Worm (Caenorhabditis elegans): ENCODE data around the gene Y66A7A.9.

Gene Y66A7A.9

ce11 chrIII:11581372-11581771, 30.9 kb downstream of the Y66A7A.9 start, which contains the start of the genes Y66D12A.6 and ceh-92 (continued):
- TF ChIP-seq snpc-3.4 (tag; optimal IDR thresholded peaks at IDR 0.05) (peak; percentile 1), nhr-120 (GFP tag; IDR thresholded peaks at IDR 0.05) (no peak), gei-17 (GFP tag; optimal IDR thresholded peaks at IDR 0.05) (no peak)

ce11 chrIII:11580428-11580885, 31.8 kb downstream of the Y66A7A.9 start, which contains the start of gene Y66D12A.7:
Gene Y66D12A.7 (minus strand): TSS chrIII:11580478.
- TF ChIP-seq snpc-4 (GFP tag; optimal IDR thresholded peaks at IDR 0.05) (no peak), snpc-4 (tag; optimal IDR thresholded peaks at IDR 0.05) (no peak), lin-35 (GFP tag; optimal IDR thresholded peaks at IDR 0.05) (peak in 1 of 3 experiments; percentile 17), dpl-1 (GFP tag; optimal IDR thresholded peaks at IDR 0.05) (peak; percentile 5), B0336.3 (GFP tag; IDR thresholded peaks at IDR 0.05) (0 out of 2 replicates have a peak, but pooled peaks have one; percentile 13), efl-1 (GFP tag; optimal IDR thresholded peaks at IDR 0.05) (peak; percentile 67), F39B2.1 (GFP tag; IDR thresholded peaks at IDR 0.05) (no peak), mcd-1 (GFP tag; IDR thresholded peaks at IDR 0.05) (peak; percentile 73), dpff-1 (tag; optimal IDR thresholded peaks at IDR 0.05) (no peak), athp-1 (tag; optimal IDR thresholded peaks at IDR 0.05) (peak; percentile 62), aptf-3 (GFP tag; IDR thresholded peaks at IDR 0.05) (no peak), lin-54 (GFP tag; optimal IDR thresholded peaks at IDR 0.05) (peak; percentile 79), C17E4.6 (GFP tag; IDR thresholded peaks at IDR 0.05) (no peak), nhr-90 (tag; optimal IDR thresholded peaks at IDR 0.05) (no peak), B0261.1 (tag; optimal IDR thresholded peaks at IDR 0.05) (no peak), D2030.7 (GFP tag; IDR thresholded peaks at IDR 0.05) (0 out of 2 replicates have a peak, but pooled peaks have one; percentile 17), nhr-179 (tag; optimal IDR thresholded peaks at IDR 0.05) (no peak)

- TF ChIP-seq aptf-3 (GFP tag; IDR thresholded peaks at IDR 0.05): no peak
- 0 out of 2 replicates have a peak, but pooled peaks have one; percentile 18 for TF ChIP-seq nfyb-1 (GFP tag; IDR thresholded peaks at IDR 0.05)
- peak; percentile 80 for TF ChIP-seq zfh-2 (GFP tag; conservative IDR thresholded peaks at IDR 0.05)
- peak; percentile 45; the same call in 1 of the 2 replicates for TF ChIP-seq hsf-1 (GFP tag; IDR thresholded peaks at IDR 0.05)
- TF ChIP-seq gei-17 (GFP tag; optimal IDR thresholded peaks at IDR 0.05): no peak
- TF ChIP-seq B0336.3 (GFP tag; IDR thresholded peaks at IDR 0.05): peak; percentile 22; the same call in 1 of the 2 replicates
- no peak for TF ChIP-seq ztf-6 (GFP tag; IDR thresholded peaks at IDR 0.05)
Measured at ce11 chrIII:11579380-11579779, 32.9 kb downstream of the Y66A7A.9 start.

ce11 chrIII:11573921-11574320, 38.4 kb downstream of the Y66A7A.9 start, which contains the start of gene Y66D12A.8:
Gene Y66D12A.8 (plus strand): TSS chrIII:11574221.
- TF ChIP-seq repo-1 (tag; optimal IDR thresholded peaks at IDR 0.05) (no peak), ceh-79 (tag; optimal IDR thresholded peaks at IDR 0.05) (no peak), F57C9.4 (tag; optimal IDR thresholded peaks at IDR 0.05) (no peak), C06A6.2 (GFP tag; conservative IDR thresholded peaks at IDR 0.05) (no peak), K12H6.12 (tag; optimal IDR thresholded peaks at IDR 0.05) (no peak), egl-18 (GFP tag; IDR thresholded peaks at IDR 0.05) (no peak), tlf-1 (GFP tag; optimal IDR thresholded peaks at IDR 0.05) (no peak), nhr-80 (tag; optimal IDR thresholded peaks at IDR 0.05) (no peak), mes-4 (tag; optimal IDR thresholded peaks at IDR 0.05) (no peak), rpc-1 (optimal IDR thresholded peaks at IDR 0.05) (no peak), rpc-1 (tag; optimal IDR thresholded peaks at IDR 0.05) (no peak), egl-44 (GFP tag; IDR thresholded peaks at IDR 0.05) (no peak), Y95B8A.8 (GFP tag; IDR thresholded peaks at IDR 0.05) (no peak), B0035.1 (tag; optimal IDR thresholded peaks at IDR 0.05) (no peak), madf-3 (GFP tag; IDR thresholded peaks at IDR 0.05) (no peak), sea-2 (GFP tag; IDR thresholded peaks at IDR 0.05) (no peak), cebp-1 (GFP tag; IDR thresholded peaks at IDR 0.05) (no peak), cebp-1 (tag; optimal IDR thresholded peaks at IDR 0.05) (no peak), tbp1 (GFP tag; optimal IDR thresholded peaks at IDR 0.05) (no peak), cebp-2 (GFP tag; IDR thresholded peaks at IDR 0.05) (no peak), ceh-91 (GFP tag; IDR thresholded peaks at IDR 0.05) (no peak), unc-130 (GFP tag; optimal IDR thresholded peaks at IDR 0.05) (no peak)

Data from whole organism, young adult.